Worm (Caenorhabditis elegans) whole organism, midembryonic: Measurements from ENCODE around the gene lin-46.

Source experiments
- T22C8.4 ChIP-seq: fragments of 200-800 bp; sonication (Bioruptor generic); IDR thresholded peaks from 2 replicates; pipeline ENCODE4 v1.3.6; 2022; ENCODE audit warnings: missing genetic modification characterization, missing compliant biosample characterization
- flt-1 ChIP-seq: fragments of 200-800 bp; sonication (Bioruptor generic); IDR thresholded peaks from 2 replicates; pipeline ENCODE4 v1.3.6; 2022; ENCODE audit warnings: missing genetic modification characterization, missing compliant biosample characterization
- klf-2 ChIP-seq: fragments of 200-800 bp; sonication (Bioruptor generic); conservative IDR thresholded peaks from 2 replicates; pipeline ENCODE4 v1.3.6; 2022; ENCODE audit warnings: missing genetic modification reagents, missing genetic modification characterization, missing compliant biosample characterization
- med-1 ChIP-seq: sonication (generic microtip); optimal IDR thresholded peaks from 2 replicates; lab custom pipeline; 2017; ENCODE audit warnings: missing genetic modification characterization, mild to moderate bottlenecking, missing compliant biosample characterization, antibody characterized with exemption, missing genetic modification reagents; ENCODE audit not compliant: insufficient read depth
- ref-1 ChIP-seq: fragments of 200-800 bp; sonication (Bioruptor generic); conservative IDR thresholded peaks from 2 replicates; pipeline ENCODE4 v1.3.6; 2022; ENCODE audit warnings: missing genetic modification reagents, missing genetic modification characterization, missing compliant biosample characterization
- ztf-29 ChIP-seq: fragments of 200-800 bp; sonication (Bioruptor generic); IDR thresholded peaks from 2 replicates; pipeline ENCODE4 v1.3.6; 2022; ENCODE audit warnings: missing genetic modification reagents, missing genetic modification characterization, missing compliant biosample characterization

DNA sequence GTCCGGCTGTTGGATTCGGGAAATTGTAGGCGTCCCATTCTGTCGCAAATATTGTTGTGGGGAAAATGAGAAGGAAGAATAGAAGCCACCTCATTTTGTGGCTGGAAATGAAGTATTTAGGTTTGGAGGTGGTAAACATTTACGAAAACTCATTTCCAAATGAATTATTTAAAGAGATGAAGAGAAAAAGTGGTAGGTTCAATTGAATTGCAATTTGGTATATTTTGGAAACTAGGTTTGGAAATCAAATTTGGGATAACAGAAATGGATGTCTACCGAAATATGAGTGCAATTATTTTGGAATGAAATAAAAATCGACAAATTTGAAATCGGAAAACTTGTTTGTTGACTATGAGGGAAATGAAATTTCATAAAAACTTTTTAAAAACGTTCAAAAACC, 40.2 kb downstream of the lin-46 start, which contains the start of gene F15B9.10:
- TF ChIP-seq ztf-29 (GFP tag; lab: Robert Waterston, UW) (no peak), T22C8.4 (GFP tag; lab: Robert Waterston, UW) (no peak), flt-1 (GFP tag; lab: Robert Waterston, UW) (no peak), med-1 (no peak), klf-2 (GFP tag; lab: Robert Waterston, UW) (no peak), ref-1 (GFP tag; lab: Robert Waterston, UW) (no peak)
